Worm (Caenorhabditis elegans): ENCODE measurements around the gene eif-2Balpha.

eif-2Balpha gene

DNA sequence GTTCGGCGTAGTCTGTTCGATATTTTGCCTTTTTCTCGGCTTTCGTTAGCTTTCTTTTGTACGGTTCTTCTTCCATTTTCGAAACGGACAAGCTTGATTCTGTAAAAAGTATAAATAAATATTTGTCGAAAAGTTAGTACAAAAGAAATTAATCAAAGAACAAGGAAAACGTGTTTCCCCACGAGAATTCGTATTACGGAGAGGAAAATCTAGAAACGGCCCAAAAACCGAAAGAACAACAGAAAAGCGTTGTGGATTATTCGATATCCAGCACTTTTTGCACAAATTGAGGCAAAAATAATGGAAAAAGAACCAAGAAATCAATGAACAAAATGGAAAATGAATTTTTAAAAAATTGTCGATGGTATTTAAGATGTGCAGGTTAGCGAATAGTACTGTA is 639 bp upstream of the eif-2Balpha start, which contains the start of gene mut-7:
mut-7 (minus strand) TSS at position 101 of the 400 bp plus-strand sequence.
- TF ChIP-seq ztf-6 (GFP tag; IDR thresholded peaks at IDR 0.05), result no peak
- TF ChIP-seq pha-4 (tag; optimal IDR thresholded peaks at IDR 0.05), result no peak
- no peak for TF ChIP-seq nfya-2 (GFP tag; IDR thresholded peaks at IDR 0.05)
- peak; percentile 37; the same call in 1 of the 2 replicates for TF ChIP-seq madf-6 (GFP tag; IDR thresholded peaks at IDR 0.05)

DNA sequence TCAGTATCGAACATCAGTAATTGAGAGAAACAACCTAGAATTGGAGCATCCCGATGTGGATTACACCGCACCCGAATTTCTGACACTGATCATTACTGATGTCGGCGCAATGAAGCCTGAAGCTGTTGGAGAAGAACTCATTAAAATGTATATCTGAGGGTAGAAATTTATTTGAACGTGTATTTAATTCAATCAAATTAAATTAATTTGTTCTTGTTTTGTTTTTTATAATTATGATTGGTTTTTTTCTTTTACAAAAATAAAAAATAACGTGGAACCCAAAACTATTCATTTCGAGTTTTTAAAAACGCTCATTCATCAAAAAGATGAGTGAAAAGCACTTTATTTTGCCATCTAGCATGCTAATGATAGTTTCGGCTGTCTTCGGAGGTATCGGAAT is 1.2 kb downstream of the eif-2Balpha start, which contains the start of gene ZK1098.9:
ZK1098.9 (plus strand) TSS at position 301 of the 400 bp plus-strand sequence.
- no peak for TF ChIP-seq pha-4 (tag; optimal IDR thresholded peaks at IDR 0.05)
- TF ChIP-seq dpff-1 (tag; optimal IDR thresholded peaks at IDR 0.05), result no peak
- TF ChIP-seq T26A5.8 (tag; optimal IDR thresholded peaks at IDR 0.05), result no peak

DNA sequence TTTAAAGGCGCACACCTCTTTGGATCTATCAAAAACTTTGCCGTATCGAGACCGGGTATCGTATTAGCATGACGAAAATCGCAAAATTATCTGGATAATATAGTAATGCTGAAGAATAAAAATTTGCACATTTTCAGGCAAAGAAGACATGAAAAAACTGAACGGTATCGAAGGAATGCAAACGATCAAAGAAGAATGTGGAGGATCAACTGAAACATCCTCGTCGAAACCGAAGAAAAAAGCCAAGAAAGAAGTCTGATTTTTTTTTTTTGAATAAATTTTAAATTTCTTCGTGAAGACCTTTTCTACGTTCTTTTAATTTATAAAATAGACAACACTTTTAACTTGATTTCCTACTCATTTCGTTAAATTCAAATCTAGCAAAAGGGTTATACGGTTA is 1.9 kb downstream of the eif-2Balpha start, which contains the start of gene ZK1098.12:
ZK1098.12 (plus strand) TSS at position 301 of the 400 bp plus-strand sequence.
- TF ChIP-seq let-607 (tag; optimal IDR thresholded peaks at IDR 0.05) (no peak), snpc-1.1 (tag; optimal IDR thresholded peaks at IDR 0.05; ENCODE audit: insufficient read depth) (no peak), sptf-2 (GFP tag; optimal IDR thresholded peaks at IDR 0.05) (no peak), madf-3 (GFP tag; IDR thresholded peaks at IDR 0.05) (no peak), sdz-38 (tag; optimal IDR thresholded peaks at IDR 0.05) (no peak), let-526 (GFP tag; IDR thresholded peaks at IDR 0.05) (no peak), hmg-20 (GFP tag; IDR thresholded peaks at IDR 0.05) (no peak), fkh-3 (tag; optimal IDR thresholded peaks at IDR 0.05) (no peak), pbrm-1 (GFP tag; IDR thresholded peaks at IDR 0.05) (no peak), mxl-1 (tag; optimal IDR thresholded peaks at IDR 0.05) (no peak), ZK185.1 (tag; optimal IDR thresholded peaks at IDR 0.05; ENCODE audit: poor library complexity, severe bottlenecking) (no peak), tbp1 (GFP tag; optimal IDR thresholded peaks at IDR 0.05) (no peak), Y95B8A.8 (GFP tag; IDR thresholded peaks at IDR 0.05) (no peak)

- TF ChIP-seq athp-1 (tag; optimal IDR thresholded peaks at IDR 0.05), result peak; percentile 62
- no peak for TF ChIP-seq somi-1 (GFP tag; optimal IDR thresholded peaks at IDR 0.05)
- TF ChIP-seq mes-4 (tag; optimal IDR thresholded peaks at IDR 0.05), result no peak
- no peak for TF ChIP-seq snpc-4 (GFP tag; optimal IDR thresholded peaks at IDR 0.05)
- peak in 3 of 4 experiments; percentile 32 to 55 (median 52) for TF ChIP-seq snpc-4 (tag; optimal IDR thresholded peaks at IDR 0.05)
- TF ChIP-seq F33H1.4 (GFP tag; IDR thresholded peaks at IDR 0.05), result peak; percentile 50; the same call in 1 of the 2 replicates
- TF ChIP-seq madf-8 (GFP tag; conservative IDR thresholded peaks at IDR 0.05), result peak; percentile 40
- no peak for TF ChIP-seq lag-1 (GFP tag; IDR thresholded peaks at IDR 0.05)
- no peak for TF ChIP-seq snpc-3.4 (tag; optimal IDR thresholded peaks at IDR 0.05)
- peak; percentile 25 for TF ChIP-seq ama-1 (optimal IDR thresholded peaks at IDR 0.05)
- no peak for TF ChIP-seq ama-1 (GFP tag; optimal IDR thresholded peaks at IDR 0.05)
- no peak for TF ChIP-seq hlh-12 (tag; optimal IDR thresholded peaks at IDR 0.05)
- TF ChIP-seq dpl-1 (GFP tag; optimal IDR thresholded peaks at IDR 0.05), result peak; percentile 34
- TF ChIP-seq bed-2 (GFP tag; IDR thresholded peaks at IDR 0.05), result no peak
- no peak for TF ChIP-seq sea-2 (GFP tag; IDR thresholded peaks at IDR 0.05)
- no peak for TF ChIP-seq lir-1 (GFP tag; conservative IDR thresholded peaks at IDR 0.05)
- TF ChIP-seq hrde-1 (tag; optimal IDR thresholded peaks at IDR 0.05; ENCODE audit: borderline replicate concordance), result no peak
- TF ChIP-seq ekl-4 (GFP tag; IDR thresholded peaks at IDR 0.05), result peak; percentile 84
- no peak for TF ChIP-seq ztf-22 (GFP tag; optimal IDR thresholded peaks at IDR 0.05)
- peak; percentile 45 for TF ChIP-seq madf-10 (tag; optimal IDR thresholded peaks at IDR 0.05)
- no peak for TF ChIP-seq aptf-2 (GFP tag; conservative IDR thresholded peaks at IDR 0.05)
- no peak for TF ChIP-seq die-1 (tag; optimal IDR thresholded peaks at IDR 0.05)
- TF ChIP-seq T07F8.4 (tag; optimal IDR thresholded peaks at IDR 0.05), result no peak
- peak; percentile 28 for TF ChIP-seq tlf-1 (GFP tag; optimal IDR thresholded peaks at IDR 0.05)
- no peak for TF ChIP-seq B0019.2 (GFP tag; conservative IDR thresholded peaks at IDR 0.05)
These were observed 3.2 kb downstream of the eif-2Balpha start, which contains the start of gene unc-16 for ce11 chrIII:9546016-9546659. Gene unc-16, plus strand, starts transcription at chrIII:9546258.

Measured in whole organism, young adult.